Worm (Caenorhabditis elegans) whole organism, L4 larva: ENCODE measurements around the gene acs-19.
"Not testable (repeated sequence)": the region's sequence is repeated elsewhere in the genome, so short reads cannot be mapped to it uniquely, and the experiment has no call there.

Experiments
- F26F4.8 ChIP-seq: fragments of 200-800 bp; sonication (Bioruptor generic); conservative IDR thresholded peaks from 2 replicates; pipeline ENCODE4 v1.3.6; 2022; ENCODE audit warnings: missing genetic modification characterization, missing compliant biosample characterization
- R02D3.7 ChIP-seq: fragments of 150-350 bp; sonication (generic microtip); optimal IDR thresholded peaks from 3 replicates; lab custom pipeline; 2014; ENCODE audit warnings: missing biosample characterization, missing genetic modification characterization
- T20F7.1 ChIP-seq: fragments of 200-800 bp; sonication (Bioruptor generic); optimal IDR thresholded peaks from 2 replicates; lab custom pipeline; 2018; ENCODE audit warnings: mild to moderate bottlenecking, missing genetic modification characterization, missing compliant biosample characterization
- egl-27 ChIP-seq: sonication (generic microtip); optimal IDR thresholded peaks from 3 replicates; lab custom pipeline; 2017; ENCODE audit warnings: missing biosample characterization, missing genetic modification reagents, missing genetic modification characterization
- lin-15B ChIP-seq: fragments of 150-350 bp; sonication (generic microtip); optimal IDR thresholded peaks from 3 replicates; lab custom pipeline; 2014; ENCODE audit warnings: missing biosample characterization, missing genetic modification characterization
- nhr-102 ChIP-seq: sonication (generic microtip); optimal IDR thresholded peaks from 2 replicates; lab custom pipeline; 2016; ENCODE audit warnings: mild to moderate bottlenecking, missing genetic modification characterization, moderate library complexity, missing compliant biosample characterization
- nhr-237 ChIP-seq: sonication (generic microtip); optimal IDR thresholded peaks from 2 replicates; lab custom pipeline; 2017; ENCODE audit warnings: missing biosample characterization, missing genetic modification characterization
- nhr-77 ChIP-seq: fragments of 150-350 bp; optimal IDR thresholded peaks from 2 replicates; lab custom pipeline; 2014; ENCODE audit warnings: missing biosample characterization, missing genetic modification characterization
- php-3 ChIP-seq: fragments of 200-800 bp; sonication (Bioruptor generic); IDR thresholded peaks from 2 replicates; pipeline ENCODE4 v1.3.6; 2022; ENCODE audit warnings: missing genetic modification reagents, missing genetic modification characterization, missing compliant biosample characterization
- unc-130 ChIP-seq: sonication (generic microtip); optimal IDR thresholded peaks from 2 replicates; lab custom pipeline; 2016; ENCODE audit warnings: missing genetic modification reagents, missing genetic modification characterization, missing compliant biosample characterization
- unc-62 ChIP-seq, 3 experiments: fragments of 150-350 bp in 1 of 3; sonication (generic microtip); optimal IDR thresholded peaks in 2 of 3; peaks in 1 of 3; 1 replicate in 1 of 3; 2 replicates in 2 of 3; lab custom pipeline; 2014 to 2017; ENCODE audit warnings: missing biosample characterization in 3 of 3, missing genetic modification characterization in 3 of 3, missing genetic modification reagents in 3 of 3, missing genotype in 1 of 3
- zag-1 ChIP-seq: fragments of 150-350 bp; optimal IDR thresholded peaks from 2 replicates; lab custom pipeline; 2014; ENCODE audit warnings: missing biosample characterization, missing genetic modification characterization
- zfp-2 ChIP-seq: sonication (generic microtip); optimal IDR thresholded peaks from 2 replicates; lab custom pipeline; 2016; ENCODE audit warnings: mild to moderate bottlenecking, missing genetic modification characterization, missing compliant biosample characterization
- ztf-11 ChIP-seq: fragments of 150-350 bp; optimal IDR thresholded peaks from 2 replicates; lab custom pipeline; 2014; ENCODE audit warnings: missing biosample characterization, missing genetic modification characterization

DNA sequence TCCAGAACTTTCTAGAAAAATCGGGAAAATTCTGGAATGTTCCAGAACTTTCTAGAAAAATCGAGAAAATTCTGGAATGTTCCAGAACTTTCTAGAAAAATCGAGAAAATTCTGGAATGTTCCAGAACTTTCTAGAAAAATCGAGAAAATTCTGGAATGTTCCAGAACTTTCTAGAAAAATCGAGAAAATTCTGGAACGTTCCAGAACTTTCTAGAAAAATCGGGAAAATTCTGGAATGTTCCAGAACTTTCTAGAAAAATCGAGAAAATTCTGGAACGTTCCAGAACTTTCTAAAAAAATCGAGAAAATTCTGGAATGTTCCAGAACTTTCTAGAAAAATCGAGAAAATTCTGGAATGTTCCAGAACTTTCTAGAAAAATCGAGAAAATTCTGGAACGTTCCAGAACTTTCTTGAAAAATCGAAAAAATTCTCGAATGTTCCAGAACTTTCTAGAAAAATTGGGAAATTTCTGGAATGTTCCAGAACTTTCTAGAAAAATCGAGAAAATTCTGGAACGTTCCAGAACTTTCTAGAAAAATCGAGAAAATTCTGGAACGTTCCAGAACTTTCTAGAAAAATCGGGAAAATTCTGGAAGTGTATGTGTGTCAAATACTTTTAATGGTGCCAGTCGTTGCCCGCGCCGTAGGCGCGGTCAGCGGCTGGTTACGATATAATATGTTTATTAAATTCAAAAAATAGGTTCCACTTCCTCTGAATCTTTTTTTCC is 33.0 kb downstream of the acs-19 start:
- not testable (repeated sequence) for TF ChIP-seq zfp-2 (tag; lab: Kevin White, UChicago); lin-15B (tag; lab: Kevin White, UChicago); nhr-102 (tag; lab: Kevin White, UChicago); ztf-11; R02D3.7; nhr-237; unc-130 (GFP tag; lab: Kevin White, UChicago); egl-27 (tag; lab: Kevin White, UChicago); nhr-77 (tag; lab: Kevin White, UChicago); unc-62 (GFP tag; optimal IDR thresholded peaks at IDR 0.05 in 1 of 2; lab: Kevin White, UChicago); unc-62 (tag; optimal IDR thresholded peaks at IDR 0.05; lab: Kevin White, UChicago); T20F7.1 (GFP tag; lab: Kevin White, UChicago); zag-1
- TF ChIP-seq php-3 (GFP tag; lab: Robert Waterston, UW) (0 out of 2 replicates have a peak, but pooled peaks have one; percentile 46), F26F4.8 (GFP tag; lab: Robert Waterston, UW) (peak; percentile 73)
